Worm (Caenorhabditis elegans): ENCODE results near the gene F44E5.5.

DNA sequence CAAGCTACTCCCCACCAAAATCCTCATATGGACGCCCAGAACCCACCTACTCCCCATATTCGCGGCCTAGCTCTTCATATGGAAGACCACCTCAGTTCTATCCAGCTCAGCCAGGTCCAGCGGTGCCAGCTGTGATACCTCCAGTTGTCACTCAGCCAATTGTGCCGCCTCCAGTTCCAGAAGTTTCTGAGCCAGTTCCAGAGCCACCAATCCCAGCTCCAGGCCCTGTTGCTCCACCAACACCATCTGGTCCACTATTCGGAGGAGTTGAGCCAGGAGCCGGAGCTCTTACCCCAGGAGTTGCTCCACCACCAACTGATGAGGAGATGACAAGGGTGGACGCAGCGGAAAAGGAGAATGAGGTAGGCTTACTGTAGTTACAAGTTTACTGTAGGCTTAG, 37.9 kb upstream of the F44E5.5 start:
- TF ChIP-seq elt-3 (tag; optimal IDR thresholded peaks at IDR 0.05) (no peak), nhr-77 (tag; optimal IDR thresholded peaks at IDR 0.05) (no peak), ZK546.5 (tag; optimal IDR thresholded peaks at IDR 0.05) (no peak), R02D3.7 (tag; optimal IDR thresholded peaks at IDR 0.05) (no peak), unc-62 (GFP tag; optimal IDR thresholded peaks at IDR 0.05) (no peak), ama-1 (optimal IDR thresholded peaks at IDR 0.05) (no peak), tbx-2 (tag; optimal IDR thresholded peaks at IDR 0.05) (no peak), ztf-11 (tag; optimal IDR thresholded peaks at IDR 0.05) (no peak)

Data from whole organism, L3 larva.